Fruit fly (Drosophila melanogaster) Kc167 (cell line): ENCODE results near the gene CG5793.

ENCODE experiments used
- Myc ChIP-seq: fragments of >200 bp; optimal IDR thresholded peaks from 2 replicates; lab custom pipeline; 2017; ENCODE audit warnings: missing external identifiers
- Sin3A ChIP-seq: fragments of >200 bp; optimal IDR thresholded peaks from 2 replicates; lab custom pipeline; 2018; ENCODE audit warnings: missing external identifiers
- h ChIP-seq: fragments of >200 bp; optimal IDR thresholded peaks from 3 replicates; lab custom pipeline; 2018; ENCODE audit warnings: missing external identifiers
- insv ChIP-seq: fragments of >200 bp; optimal IDR thresholded peaks from 3 replicates; lab custom pipeline; 2018; ENCODE audit warnings: missing external identifiers
- psq ChIP-seq: fragments of >200 bp; optimal IDR thresholded peaks from 2 replicates; lab custom pipeline; 2017; ENCODE audit warnings: missing external identifiers
- ttk ChIP-seq: sonication (Bioruptor generic); optimal IDR thresholded peaks from 2 replicates; lab custom pipeline; 2017; ENCODE audit warnings: missing external identifiers

CG5793 gene

DNA sequence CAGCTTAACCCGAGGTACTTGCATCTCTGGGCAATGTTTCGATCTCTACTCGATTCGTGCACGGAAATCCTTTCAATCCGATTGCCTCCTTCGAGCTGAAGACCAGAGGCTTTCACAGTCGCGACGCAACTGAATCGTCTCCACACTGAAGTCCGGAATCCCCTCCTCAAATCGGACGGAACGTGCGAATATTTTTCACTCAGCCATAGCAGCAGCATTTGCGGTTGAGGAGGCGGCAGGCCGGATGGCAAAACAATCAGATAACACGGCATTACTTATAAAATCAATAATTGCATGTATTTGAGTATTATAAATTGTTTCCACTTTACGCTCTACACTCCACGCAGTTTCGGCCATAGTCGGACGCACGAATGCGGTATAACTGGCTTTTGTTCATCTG, 40.7 kb downstream of the CG5793 start, which contains the start of gene Snmp1:
TSS of gene Snmp1 (minus strand) at position 101 of the 400 bp plus-strand sequence.
- TF ChIP-seq psq (lab: Kevin White, UChicago) (no peak), h (lab: Kevin White, UChicago) (no peak), Myc (lab: Kevin White, UChicago) (no peak), ttk (lab: Kevin White, UChicago) (no peak), insv (lab: Kevin White, UChicago) (no peak), Sin3A (lab: Kevin White, UChicago) (no peak)

dm6 chr3R:21169525-21170149, 42.3 kb downstream of the CG5793 start:
- TF ChIP-seq insv (lab: Kevin White, UChicago): no peak
- no peak for TF ChIP-seq Myc (lab: Kevin White, UChicago)
- no peak for TF ChIP-seq psq (lab: Kevin White, UChicago)

- TF ChIP-seq Myc (lab: Kevin White, UChicago): no peak
- TF ChIP-seq ttk (lab: Kevin White, UChicago): no peak
- TF ChIP-seq psq (lab: Kevin White, UChicago): no peak
- TF ChIP-seq Sin3A (lab: Kevin White, UChicago): no peak
- no peak for TF ChIP-seq h (lab: Kevin White, UChicago)
- TF ChIP-seq insv (lab: Kevin White, UChicago): no peak
These were observed 49.3 kb downstream of the CG5793 start for dm6 chr3R:21176663-21177145.
